Fruit fly (Drosophila melanogaster) whole organism, prepupa: ENCODE measurements around the gene CG15382.

ENCODE experiments used
- CG1621 ChIP-seq: fragments of 200-800 bp; sonication (Bioruptor generic); optimal IDR thresholded peaks from 3 replicates; lab custom pipeline; 2018; ENCODE audit warnings: missing biosample characterization, mild to moderate bottlenecking, missing genetic modification characterization
- CG31627 ChIP-seq: fragments of 200-800 bp; sonication (Bioruptor generic); optimal IDR thresholded peaks from 3 replicates; lab custom pipeline; 2016; ENCODE audit warnings: missing biosample characterization, missing genetic modification characterization
- CG32006 ChIP-seq: fragments of 200-800 bp; sonication (Bioruptor generic); optimal IDR thresholded peaks from 3 replicates; lab custom pipeline; 2017; ENCODE audit warnings: missing biosample characterization, mild to moderate bottlenecking, missing genetic modification characterization
- CG4318 ChIP-seq: fragments of 200-800 bp; sonication (Bioruptor generic); optimal IDR thresholded peaks from 3 replicates; lab custom pipeline; 2017; ENCODE audit warnings: missing biosample characterization, mild to moderate bottlenecking, missing genetic modification characterization
- CG6854 ChIP-seq: fragments of 200-800 bp; sonication (Bioruptor generic); optimal IDR thresholded peaks from 2 replicates; lab custom pipeline; 2017; ENCODE audit warnings: missing biosample characterization, mild to moderate bottlenecking, missing genetic modification characterization
- OdsH ChIP-seq: fragments of 200-800 bp; sonication (Bioruptor generic); optimal IDR thresholded peaks from 3 replicates; lab custom pipeline; 2016; ENCODE audit warnings: missing biosample characterization, missing genetic modification characterization

DNA sequence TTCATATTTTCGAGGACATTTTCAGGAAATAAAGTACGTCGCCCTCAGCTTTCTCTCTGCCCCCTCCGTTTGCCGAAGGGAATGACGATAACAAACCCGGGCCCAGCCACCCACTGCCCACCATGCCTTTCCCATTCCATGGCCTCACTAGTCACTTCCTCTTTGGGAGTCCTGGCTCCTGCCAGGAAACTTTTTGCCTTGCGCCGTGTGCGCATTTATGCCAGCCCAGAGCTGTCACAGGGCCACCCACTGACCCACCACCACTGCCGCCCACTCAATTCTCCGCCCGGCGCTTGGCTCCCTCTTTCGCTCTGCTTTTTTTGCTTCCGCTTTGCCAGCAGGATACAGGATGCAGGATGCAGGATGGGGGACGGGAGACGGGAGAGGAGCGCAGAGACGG is 31.9 kb downstream of the CG15382 start:
- no peak for TF ChIP-seq OdsH (GFP tag; lab: Kevin White, UChicago)
- no peak for TF ChIP-seq CG4318 (GFP tag; lab: Kevin White, UChicago)
- TF ChIP-seq CG32006 (GFP tag; lab: Kevin White, UChicago) = no peak
- TF ChIP-seq CG6854 = no peak
- no peak for TF ChIP-seq CG31627
- TF ChIP-seq CG1621 = no peak
